Worm (Caenorhabditis elegans): ENCODE measurements around the gene F40C5.2.

ce11 chrV:3581034-3581433 lies 10.2 kb downstream of the F40C5.2 start:
- TF ChIP-seq ceh-100 (GFP tag; IDR thresholded peaks at IDR 0.05) (no peak), nhr-90 (tag; optimal IDR thresholded peaks at IDR 0.05) (no peak)

Measured in whole organism, young adult.